Fruit fly (Drosophila melanogaster) whole organism, embryonic: Measurements from ENCODE around the gene Cyp28c1.

Experiments used
- corto ChIP-seq: fragments of 200-800 bp; sonication (Bioruptor generic); optimal IDR thresholded peaks from 2 replicates; lab custom pipeline; 2016; ENCODE audit warnings: missing biosample characterization, mild to moderate bottlenecking, missing genetic modification characterization, moderate library complexity
- dpn ChIP-seq, 2 experiments: fragments of 200-800 bp; sonication (Bioruptor generic); optimal IDR thresholded peaks; 3 replicates each; lab custom pipeline; 2016; ENCODE audit warnings: missing biosample characterization in 2 of 2, missing genetic modification characterization in 2 of 2
- sob ChIP-seq: fragments of 200-800 bp; sonication (Bioruptor generic); IDR thresholded peaks from 2 replicates; pipeline ENCODE4 v1.3.6; 2022; ENCODE audit warnings: missing biosample characterization, missing genetic modification characterization
- tio ChIP-seq: fragments of 200-800 bp; sonication (Bioruptor generic); optimal IDR thresholded peaks from 2 replicates; lab custom pipeline; 2017; ENCODE audit warnings: missing biosample characterization, missing genetic modification characterization, inconsistent platforms

- TF ChIP-seq sob (GFP tag; lab: Robert Waterston, UW) (no peak), corto (GFP tag; lab: Kevin White, UChicago) (no peak), dpn (GFP tag; optimal IDR thresholded peaks at IDR 0.05; lab: Kevin White, UChicago) (no peak), tio (GFP tag; lab: Kevin White, UChicago) (no peak)
Measured at dm6 chrX:11812828-11813227, 26.6 kb upstream of the Cyp28c1 start.
